Worm (Caenorhabditis elegans): ENCODE measurements around the gene sru-40.

The sru-40 gene

DNA sequence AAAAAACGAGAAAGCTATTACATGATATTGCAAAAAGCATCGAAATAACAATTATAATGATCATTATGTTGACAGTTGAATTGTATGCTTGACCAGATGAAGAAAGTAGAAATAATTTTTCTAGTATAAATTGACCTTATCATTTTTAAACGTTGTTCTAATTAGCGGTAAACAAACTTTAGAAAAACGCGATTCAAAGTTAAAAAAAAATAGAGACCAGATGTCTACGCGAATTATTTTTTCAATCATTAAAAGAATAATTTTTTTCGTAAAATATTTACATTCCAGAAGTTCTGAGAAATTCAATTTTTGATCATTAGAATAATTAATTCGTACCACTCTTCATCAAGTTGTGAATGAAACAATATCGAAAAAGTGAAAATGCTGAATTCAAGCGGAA is 31.8 kb downstream of the sru-40 start, which contains the start of gene F46B6.10:
F46B6.10 (minus strand) TSS at position 101 of the 400 bp plus-strand sequence.
- TF ChIP-seq lim-6 (tag; optimal IDR thresholded peaks at IDR 0.05): no peak
- TF ChIP-seq ceh-14 (tag; optimal IDR thresholded peaks at IDR 0.05): no peak
- no peak for TF ChIP-seq pha-2 (tag; optimal IDR thresholded peaks at IDR 0.05)
- TF ChIP-seq unc-3 (GFP tag; conservative IDR thresholded peaks at IDR 0.05): no peak
- TF ChIP-seq unc-3 (tag; optimal IDR thresholded peaks at IDR 0.05): no peak
- no peak for TF ChIP-seq ttx-3 (tag; optimal IDR thresholded peaks at IDR 0.05)
- no peak for TF ChIP-seq ceh-2 (tag; optimal IDR thresholded peaks at IDR 0.05)
- TF ChIP-seq madf-2 (tag; optimal IDR thresholded peaks at IDR 0.05): no peak
- TF ChIP-seq nfya-1 (tag; optimal IDR thresholded peaks at IDR 0.05): no peak

ce11 chrV:9799076-9799475 is 34.7 kb downstream of the sru-40 start, which contains the start of gene F46B6.13:
Gene F46B6.13, minus strand, starts transcription at chrV:9799176.
- TF ChIP-seq pha-2 (tag; optimal IDR thresholded peaks at IDR 0.05) (no peak), ceh-30 (tag; optimal IDR thresholded peaks at IDR 0.05) (no peak)

ce11 chrV:9798212-9798611 is 35.6 kb downstream of the sru-40 start:
- TF ChIP-seq elt-4 (tag; optimal IDR thresholded peaks at IDR 0.05): no peak
- TF ChIP-seq hlh-15 (tag; optimal IDR thresholded peaks at IDR 0.05): no peak
- TF ChIP-seq pros-1 (tag; optimal IDR thresholded peaks at IDR 0.05): no peak
- no peak for TF ChIP-seq fax-1 (tag; optimal IDR thresholded peaks at IDR 0.05)
- no peak for TF ChIP-seq K09A11.1 (tag; optimal IDR thresholded peaks at IDR 0.05; ENCODE audit: insufficient read depth)
- TF ChIP-seq unc-42 (tag; optimal IDR thresholded peaks at IDR 0.05): no peak
- TF ChIP-seq unc-3 (GFP tag; conservative IDR thresholded peaks at IDR 0.05): no peak
- no peak for TF ChIP-seq unc-3 (tag; optimal IDR thresholded peaks at IDR 0.05)
- TF ChIP-seq tbx-2 (tag; optimal IDR thresholded peaks at IDR 0.05): no peak
- no peak for TF ChIP-seq pqm-1 (tag; optimal IDR thresholded peaks at IDR 0.05)
- no peak for TF ChIP-seq ceh-30 (tag; optimal IDR thresholded peaks at IDR 0.05)
- no peak for TF ChIP-seq hlh-13 (GFP tag; optimal IDR thresholded peaks at IDR 0.05)
- TF ChIP-seq ets-4 (tag; optimal IDR thresholded peaks at IDR 0.05): no peak
- TF ChIP-seq unc-86 (tag; optimal IDR thresholded peaks at IDR 0.05): no peak
- no peak for TF ChIP-seq sox-4 (tag; optimal IDR thresholded peaks at IDR 0.05)
- no peak for TF ChIP-seq ceh-48 (tag; optimal IDR thresholded peaks at IDR 0.05)

- TF ChIP-seq dmd-4 (tag; optimal IDR thresholded peaks at IDR 0.05; ENCODE audit: borderline replicate concordance) (no peak), elt-2 (tag; optimal IDR thresholded peaks at IDR 0.05) (no peak)
These were observed 37.2 kb downstream of the sru-40 start, which contains the start of gene F46B6.9 for ce11 chrV:9796562-9796961. Gene F46B6.9, plus strand, starts transcription at chrV:9796862.

ce11 chrV:9796002-9796401 is 37.8 kb downstream of the sru-40 start:
- TF ChIP-seq ceh-30 (tag; optimal IDR thresholded peaks at IDR 0.05): no peak
- peak; percentile 37 for TF ChIP-seq unc-42 (tag; optimal IDR thresholded peaks at IDR 0.05)

- TF ChIP-seq sdc-2 (tag; optimal IDR thresholded peaks at IDR 0.05): no peak
- no peak for TF ChIP-seq K02D7.2 (tag; optimal IDR thresholded peaks at IDR 0.05)
- TF ChIP-seq sox-2 (GFP tag; IDR thresholded peaks at IDR 0.05): no peak
- TF ChIP-seq ceh-31 (tag; optimal IDR thresholded peaks at IDR 0.05): no peak
- TF ChIP-seq nhr-11 (tag; optimal IDR thresholded peaks at IDR 0.05): no peak
- TF ChIP-seq ceh-14 (tag; optimal IDR thresholded peaks at IDR 0.05): no peak
- TF ChIP-seq ahr-1 (tag; optimal IDR thresholded peaks at IDR 0.05): no peak
- TF ChIP-seq pros-1 (tag; optimal IDR thresholded peaks at IDR 0.05): no peak
- no peak for TF ChIP-seq F13H6.1 (tag; optimal IDR thresholded peaks at IDR 0.05)
- TF ChIP-seq pqm-1 (tag; optimal IDR thresholded peaks at IDR 0.05): no peak
- no peak for TF ChIP-seq hlh-8 (tag; optimal IDR thresholded peaks at IDR 0.05)
- TF ChIP-seq rnt-1 (tag; optimal IDR thresholded peaks at IDR 0.05): no peak
- no peak for TF ChIP-seq pha-4 (tag; optimal IDR thresholded peaks at IDR 0.05)
These were observed 38.8 kb downstream of the sru-40 start for ce11 chrV:9794997-9795396.
